Worm (Caenorhabditis elegans) whole organism, early embryonic: ENCODE measurements around the gene T05A7.3.

ENCODE experiments used
- B0310.2 ChIP-seq: sonication (generic microtip); optimal IDR thresholded peaks from 2 replicates; lab custom pipeline; 2016; ENCODE audit warnings: mild to moderate bottlenecking, missing genetic modification characterization, missing compliant biosample characterization
- F13C5.2 ChIP-seq: sonication (generic microtip); optimal IDR thresholded peaks from 2 replicates; lab custom pipeline; 2017; ENCODE audit warnings: mild to moderate bottlenecking, missing genetic modification characterization, inconsistent platforms, missing compliant biosample characterization
- aly-1 ChIP-seq: sonication (generic microtip); optimal IDR thresholded peaks from 2 replicates; lab custom pipeline; 2016; ENCODE audit warnings: missing genetic modification characterization, missing compliant biosample characterization
- ama-1 ChIP-seq: fragments of 150-350 bp; optimal IDR thresholded peaks from 2 replicates; lab custom pipeline; 2014
- ceh-13 ChIP-seq: fragments of 200-800 bp; sonication (Bioruptor generic); optimal IDR thresholded peaks from 2 replicates; lab custom pipeline; 2018; ENCODE audit warnings: mild to moderate bottlenecking, missing genetic modification characterization, missing compliant biosample characterization
- ceh-36 ChIP-seq: sonication (generic microtip); optimal IDR thresholded peaks from 2 replicates; lab custom pipeline; 2016; ENCODE audit warnings: missing genetic modification characterization, inconsistent platforms, missing compliant biosample characterization
- ets-7 ChIP-seq: sonication (generic microtip); optimal IDR thresholded peaks from 2 replicates; lab custom pipeline; 2016; ENCODE audit warnings: missing genotype, missing genetic modification characterization, missing compliant biosample characterization
- flt-1 ChIP-seq: fragments of 200-800 bp; sonication (Bioruptor generic); IDR thresholded peaks from 2 replicates; pipeline ENCODE4 v1.3.6; 2022; ENCODE audit warnings: missing genetic modification characterization, missing compliant biosample characterization
- hmbx-1 ChIP-seq: sonication (generic microtip); optimal IDR thresholded peaks from 2 replicates; lab custom pipeline; 2016; ENCODE audit warnings: mild to moderate bottlenecking, missing genetic modification characterization, missing compliant biosample characterization
- hmg-4 ChIP-seq: fragments of 200-800 bp; sonication (Bioruptor generic); optimal IDR thresholded peaks from 2 replicates; lab custom pipeline; 2018; ENCODE audit warnings: mild to moderate bottlenecking, missing genetic modification characterization, missing compliant biosample characterization
- hnd-1 ChIP-seq: sonication (generic microtip); optimal IDR thresholded peaks from 2 replicates; lab custom pipeline; 2016; ENCODE audit warnings: missing genetic modification characterization, missing compliant biosample characterization
- pes-1 ChIP-seq: fragments of 200-800 bp; sonication (Bioruptor generic); IDR thresholded peaks from 2 replicates; pipeline ENCODE4 v1.3.6; 2022; ENCODE audit warnings: missing genetic modification reagents, missing genetic modification characterization, missing compliant biosample characterization
- scrt-1 ChIP-seq: fragments of 200-800 bp; sonication (Bioruptor generic); IDR thresholded peaks from 2 replicates; pipeline ENCODE4 v1.3.6; 2022; ENCODE audit warnings: missing genetic modification characterization, missing compliant biosample characterization
- sea-1 ChIP-seq: fragments of 200-800 bp; sonication (Bioruptor generic); conservative IDR thresholded peaks from 2 replicates; pipeline ENCODE4 v1.3.6; 2022; ENCODE audit warnings: missing genetic modification characterization, missing compliant biosample characterization
- tbx-11 ChIP-seq: fragments of 200-800 bp; sonication (Bioruptor generic); IDR thresholded peaks from 2 replicates; pipeline ENCODE4 v1.3.6; 2022; ENCODE audit warnings: missing genetic modification characterization, missing compliant biosample characterization
- tbx-37 ChIP-seq: fragments of 200-800 bp; sonication (Bioruptor generic); conservative IDR thresholded peaks from 2 replicates; pipeline ENCODE4 v1.3.6; 2022; ENCODE audit warnings: missing genetic modification reagents, missing genetic modification characterization, missing compliant biosample characterization
- tra-4 ChIP-seq: sonication (generic microtip); optimal IDR thresholded peaks from 2 replicates; lab custom pipeline; 2017; ENCODE audit warnings: missing genetic modification characterization, missing compliant biosample characterization

The T05A7.3 gene

DNA sequence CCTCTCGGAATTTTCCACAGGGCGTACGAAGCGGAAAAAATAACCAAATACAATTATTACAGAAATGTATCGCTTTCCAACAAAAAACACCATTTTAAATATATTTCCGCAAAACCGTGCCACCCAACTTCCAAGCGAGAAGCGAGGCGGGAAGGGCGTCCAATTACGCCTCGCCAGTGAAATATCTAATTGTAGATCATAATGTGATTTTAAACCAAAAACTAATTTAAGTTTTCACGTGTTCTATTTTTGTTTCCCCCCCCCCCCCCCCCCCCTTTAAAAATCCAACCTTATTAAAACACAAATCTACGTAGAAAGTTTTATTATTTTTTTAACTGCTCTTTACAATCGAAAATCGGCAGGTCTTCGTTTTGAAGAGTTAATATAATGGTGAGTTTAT is 13.9 kb downstream of the T05A7.3 start, which contains the start of gene F10G7.12:
F10G7.12 (plus strand) TSS at position 301 of the 400 bp plus-strand sequence.
- TF ChIP-seq ets-7 (tag; lab: Kevin White, UChicago) (no peak), B0310.2 (tag; lab: Kevin White, UChicago) (no peak), flt-1 (no peak), hmbx-1 (tag; lab: Kevin White, UChicago) (no peak), F13C5.2 (tag; lab: Kevin White, UChicago) (no peak), aly-1 (tag; lab: Kevin White, UChicago) (no peak), sea-1 (GFP tag; lab: Robert Waterston, UW) (no peak), pes-1 (no peak), hnd-1 (tag; lab: Kevin White, UChicago) (no peak), hmg-4 (GFP tag; lab: Kevin White, UChicago) (no peak), tbx-37 (GFP tag; lab: Robert Waterston, UW) (no peak), ceh-13 (GFP tag; lab: Kevin White, UChicago) (no peak)

DNA sequence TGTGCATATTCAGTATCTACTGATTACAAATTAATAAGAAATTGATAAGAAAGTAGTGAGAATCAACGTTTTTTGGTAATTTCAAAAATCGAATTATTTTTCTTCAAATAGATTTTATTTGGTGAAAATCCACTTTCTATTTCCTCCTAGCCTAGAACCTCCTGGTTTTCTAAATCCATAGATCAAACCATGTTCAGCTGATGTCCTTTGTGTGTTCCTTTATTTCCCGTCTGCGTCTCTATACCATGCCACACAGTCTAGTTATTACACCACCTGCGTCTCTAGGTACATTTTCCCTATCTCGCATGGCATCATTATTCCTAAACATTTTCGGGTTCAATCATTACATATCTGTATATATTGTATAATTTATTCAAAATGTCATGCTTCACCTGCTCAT is 17.5 kb downstream of the T05A7.3 start, which contains the start of gene F10G7.5:
F10G7.5 (plus strand) TSS at position 286 of the 400 bp plus-strand sequence.
- TF ChIP-seq B0310.2 (tag; lab: Kevin White, UChicago) (no peak), aly-1 (tag; lab: Kevin White, UChicago) (no peak), flt-1 (no peak), ceh-36 (tag; lab: Kevin White, UChicago) (no peak), hnd-1 (tag; lab: Kevin White, UChicago) (no peak), ets-7 (tag; lab: Kevin White, UChicago) (no peak), pes-1 (no peak), sea-1 (GFP tag; lab: Robert Waterston, UW) (no peak), hmbx-1 (tag; lab: Kevin White, UChicago) (no peak), hmg-4 (GFP tag; lab: Kevin White, UChicago) (no peak), ceh-13 (GFP tag; lab: Kevin White, UChicago) (no peak), tbx-37 (GFP tag; lab: Robert Waterston, UW) (no peak), F13C5.2 (tag; lab: Kevin White, UChicago) (no peak), tbx-11 (GFP tag; lab: Robert Waterston, UW) (no peak), ama-1 (lab: Kevin White, UChicago) (no peak)

DNA sequence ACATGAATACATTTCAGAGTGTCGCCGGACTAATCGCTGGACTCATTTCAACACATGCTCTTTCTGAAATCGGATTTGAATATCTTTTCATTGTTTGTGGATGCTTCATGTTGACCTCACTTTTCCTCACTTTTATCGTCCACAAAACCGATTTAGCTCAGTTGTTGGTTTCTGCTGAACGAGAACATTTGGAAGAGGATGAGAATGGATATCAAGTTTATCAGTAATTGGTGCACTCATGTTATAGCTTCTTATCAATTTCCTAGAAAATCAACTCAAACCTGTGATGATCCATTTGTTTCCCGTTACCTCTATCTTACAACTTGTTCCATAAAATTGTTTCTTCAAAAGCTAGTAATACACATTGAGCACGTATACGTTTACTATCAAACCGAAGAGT is 20.5 kb downstream of the T05A7.3 start:
- TF ChIP-seq hmbx-1 (tag; lab: Kevin White, UChicago) (no peak), tbx-11 (GFP tag; lab: Robert Waterston, UW) (no peak), ceh-36 (tag; lab: Kevin White, UChicago) (no peak), pes-1 (no peak), ama-1 (lab: Kevin White, UChicago) (no peak), sea-1 (GFP tag; lab: Robert Waterston, UW) (no peak), hnd-1 (tag; lab: Kevin White, UChicago) (no peak), ets-7 (tag; lab: Kevin White, UChicago) (no peak), aly-1 (tag; lab: Kevin White, UChicago) (no peak), ceh-13 (GFP tag; lab: Kevin White, UChicago) (no peak), scrt-1 (GFP tag; lab: Robert Waterston, UW) (no peak), F13C5.2 (tag; lab: Kevin White, UChicago) (no peak)

ce11 chrII:4698266-4698771 is 22.7 kb downstream of the T05A7.3 start, which contains the start of the genes rpn-5 and scc-1:
Gene rpn-5, minus strand, starts transcription at chrII:4698427.
Gene scc-1, plus strand, starts transcription at chrII:4698721.
- TF ChIP-seq hmg-4 (GFP tag; lab: Kevin White, UChicago) (no peak), scrt-1 (GFP tag; lab: Robert Waterston, UW) (no peak), tbx-37 (GFP tag; lab: Robert Waterston, UW) (no peak), hmbx-1 (tag; lab: Kevin White, UChicago) (no peak), ets-7 (tag; lab: Kevin White, UChicago) (no peak), ama-1 (lab: Kevin White, UChicago) (no peak), hnd-1 (tag; lab: Kevin White, UChicago) (no peak), F13C5.2 (tag; lab: Kevin White, UChicago) (no peak)

- peak; percentile 78 for TF ChIP-seq hmg-4 (GFP tag; lab: Kevin White, UChicago)
- peak; percentile 25 for TF ChIP-seq hnd-1 (tag; lab: Kevin White, UChicago)
- TF ChIP-seq B0310.2 (tag; lab: Kevin White, UChicago), result peak; percentile 18
- peak; percentile 45; the same call in 1 of the 2 replicates for TF ChIP-seq tbx-37 (GFP tag; lab: Robert Waterston, UW)
- peak; percentile 63 for TF ChIP-seq flt-1
- TF ChIP-seq scrt-1 (GFP tag; lab: Robert Waterston, UW), result peak; percentile 71
- TF ChIP-seq tbx-11 (GFP tag; lab: Robert Waterston, UW), result peak; percentile 68
- peak; percentile 65; the same call in 1 of the 2 replicates for TF ChIP-seq sea-1 (GFP tag; lab: Robert Waterston, UW)
- TF ChIP-seq pes-1, result peak; percentile 79
- peak; percentile 44 for TF ChIP-seq aly-1 (tag; lab: Kevin White, UChicago)
- peak; percentile 58 for TF ChIP-seq ets-7 (tag; lab: Kevin White, UChicago)
- peak; percentile 81 for TF ChIP-seq F13C5.2 (tag; lab: Kevin White, UChicago)
These were observed 26.0 kb downstream of the T05A7.3 start, which contains the start of gene unc-85 for ce11 chrII:4701482-4702119. Gene unc-85, plus strand, starts transcription at chrII:4702069.

ce11 chrII:4703011-4703410 is 27.4 kb downstream of the T05A7.3 start:
- TF ChIP-seq tra-4 (tag; lab: Kevin White, UChicago) (no peak), F13C5.2 (tag; lab: Kevin White, UChicago) (no peak), B0310.2 (tag; lab: Kevin White, UChicago) (no peak), tbx-37 (GFP tag; lab: Robert Waterston, UW) (no peak), ets-7 (tag; lab: Kevin White, UChicago) (no peak), hnd-1 (tag; lab: Kevin White, UChicago) (no peak), hmg-4 (GFP tag; lab: Kevin White, UChicago) (no peak), pes-1 (no peak), tbx-11 (GFP tag; lab: Robert Waterston, UW) (no peak), ceh-13 (GFP tag; lab: Kevin White, UChicago) (no peak), aly-1 (tag; lab: Kevin White, UChicago) (no peak), scrt-1 (GFP tag; lab: Robert Waterston, UW) (no peak), ceh-36 (tag; lab: Kevin White, UChicago) (no peak), flt-1 (no peak), ama-1 (lab: Kevin White, UChicago) (no peak), sea-1 (GFP tag; lab: Robert Waterston, UW) (no peak), hmbx-1 (tag; lab: Kevin White, UChicago) (no peak)
